Fruit fly (Drosophila melanogaster) Kc167 (cell line): Measurements from ENCODE around the gene SmD2.

Experiments
- Myc ChIP-seq: fragments of >200 bp; optimal IDR thresholded peaks from 2 replicates; lab custom pipeline; 2017; ENCODE audit warnings: missing external identifiers
- Sin3A ChIP-seq: fragments of >200 bp; optimal IDR thresholded peaks from 2 replicates; lab custom pipeline; 2018; ENCODE audit warnings: missing external identifiers
- h ChIP-seq: fragments of >200 bp; optimal IDR thresholded peaks from 3 replicates; lab custom pipeline; 2018; ENCODE audit warnings: missing external identifiers
- insv ChIP-seq: fragments of >200 bp; optimal IDR thresholded peaks from 3 replicates; lab custom pipeline; 2018; ENCODE audit warnings: missing external identifiers
- psq ChIP-seq: fragments of >200 bp; optimal IDR thresholded peaks from 2 replicates; lab custom pipeline; 2017; ENCODE audit warnings: missing external identifiers
- ttk ChIP-seq: sonication (Bioruptor generic); optimal IDR thresholded peaks from 2 replicates; lab custom pipeline; 2017; ENCODE audit warnings: missing external identifiers

Gene SmD2

dm6 chr3R:6345814-6346213 lies at the start of gene SmD2, which contains the start of gene CG18048:
SmD2 (minus strand) TSS chr3R:6345911.
CG18048 (plus strand) TSS chr3R:6346111.
- no peak for TF ChIP-seq h
- TF ChIP-seq insv (lab: Kevin White, UChicago) = no peak
- no peak for TF ChIP-seq Sin3A (lab: Kevin White, UChicago)
- TF ChIP-seq ttk (lab: Kevin White, UChicago) = no peak
- TF ChIP-seq psq (lab: Kevin White, UChicago) = no peak
- TF ChIP-seq Myc = no peak

DNA sequence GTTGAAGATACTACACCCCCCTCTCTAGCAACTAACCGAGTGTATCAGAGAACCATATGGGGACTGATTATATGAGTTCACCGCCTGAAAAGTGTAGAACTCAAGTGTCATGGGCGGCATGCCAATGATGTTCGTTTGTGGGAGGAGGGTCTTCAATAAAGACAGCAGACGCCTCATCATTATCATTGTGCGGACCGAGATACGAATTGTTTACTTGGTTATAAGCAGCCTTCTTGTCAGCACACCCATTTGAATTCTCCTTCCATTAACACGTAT lies 48.5 kb upstream of the SmD2 start:
- TF ChIP-seq insv (lab: Kevin White, UChicago) (no peak), ttk (lab: Kevin White, UChicago) (no peak), Sin3A (lab: Kevin White, UChicago) (no peak), Myc (no peak), h (no peak), psq (lab: Kevin White, UChicago) (no peak)

- TF ChIP-seq psq (lab: Kevin White, UChicago) (no peak), Sin3A (lab: Kevin White, UChicago) (no peak), ttk (lab: Kevin White, UChicago) (no peak), h (no peak), Myc (no peak), insv (lab: Kevin White, UChicago) (no peak)
These were observed 48.0 kb upstream of the SmD2 start for dm6 chr3R:6393515-6394246.

- no peak for TF ChIP-seq Myc
- no peak for TF ChIP-seq Sin3A (lab: Kevin White, UChicago)
- TF ChIP-seq h = no peak
- TF ChIP-seq psq (lab: Kevin White, UChicago) = no peak
- TF ChIP-seq ttk (lab: Kevin White, UChicago) = no peak
- TF ChIP-seq insv (lab: Kevin White, UChicago) = no peak
These were observed 42.7 kb upstream of the SmD2 start for dm6 chr3R:6388414-6388830.

dm6 chr3R:6383466-6383769 lies 37.7 kb upstream of the SmD2 start:
- TF ChIP-seq insv (lab: Kevin White, UChicago) = no peak
- no peak for TF ChIP-seq h
- no peak for TF ChIP-seq Myc
- no peak for TF ChIP-seq psq (lab: Kevin White, UChicago)
- no peak for TF ChIP-seq ttk (lab: Kevin White, UChicago)
- no peak for TF ChIP-seq Sin3A (lab: Kevin White, UChicago)

DNA sequence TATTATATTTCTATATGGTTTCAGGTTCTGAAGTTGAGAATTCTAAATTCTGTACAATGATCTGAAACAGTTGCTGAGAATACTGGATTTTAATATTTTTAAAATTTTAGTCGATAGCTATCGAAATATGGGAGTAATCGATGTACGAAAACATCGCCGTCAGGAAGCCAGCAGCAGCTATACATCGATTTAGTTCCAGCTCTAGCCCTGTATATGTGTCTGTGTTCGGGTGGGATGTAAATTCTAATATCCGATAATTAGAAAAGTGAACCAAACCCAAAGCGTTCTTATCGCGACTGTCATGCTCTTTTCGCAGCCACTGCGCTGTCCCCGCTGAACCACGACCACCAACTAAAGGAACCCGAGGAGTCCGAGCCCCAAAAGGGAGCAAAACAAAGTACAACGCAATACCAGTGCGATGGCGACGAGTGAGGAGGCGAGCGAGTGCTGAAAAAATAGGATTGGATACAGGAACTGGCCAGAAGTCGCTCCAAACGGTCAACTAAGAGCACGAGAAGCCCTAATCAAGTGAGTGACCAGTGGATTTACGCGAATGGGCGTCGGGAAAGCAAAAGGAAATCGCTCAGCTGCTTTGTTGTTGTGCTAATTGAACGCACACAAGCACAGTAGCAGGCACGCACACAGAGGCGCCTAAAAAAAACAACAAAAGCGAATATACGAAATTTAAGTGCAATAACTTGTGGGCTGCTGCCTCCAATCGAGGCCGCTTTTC lies 37.2 kb upstream of the SmD2 start, which contains the start of gene gzl:
Gene gzl, plus strand, starts transcription at position 182 of the 733 bp plus-strand sequence.
- TF ChIP-seq insv (lab: Kevin White, UChicago) (no peak), h (no peak), psq (lab: Kevin White, UChicago) (no peak), Sin3A (lab: Kevin White, UChicago) (no peak), ttk (lab: Kevin White, UChicago) (no peak), Myc (no peak)

dm6 chr3R:6381784-6382183 lies 36.1 kb upstream of the SmD2 start:
- TF ChIP-seq h (no peak), Sin3A (lab: Kevin White, UChicago) (no peak), Myc (no peak), ttk (lab: Kevin White, UChicago) (no peak), psq (lab: Kevin White, UChicago) (no peak), insv (lab: Kevin White, UChicago) (no peak)

- TF ChIP-seq insv (lab: Kevin White, UChicago) (no peak), ttk (lab: Kevin White, UChicago) (no peak), psq (lab: Kevin White, UChicago) (no peak), h (no peak), Myc (no peak), Sin3A (lab: Kevin White, UChicago) (no peak)
These were observed 34.4 kb upstream of the SmD2 start, which contains the start of the genes CG1024 and TfIIFalpha for dm6 chr3R:6380129-6380528. CG1024 (minus strand) TSS chr3R:6380328. TfIIFalpha (plus strand) TSS chr3R:6380467.

DNA sequence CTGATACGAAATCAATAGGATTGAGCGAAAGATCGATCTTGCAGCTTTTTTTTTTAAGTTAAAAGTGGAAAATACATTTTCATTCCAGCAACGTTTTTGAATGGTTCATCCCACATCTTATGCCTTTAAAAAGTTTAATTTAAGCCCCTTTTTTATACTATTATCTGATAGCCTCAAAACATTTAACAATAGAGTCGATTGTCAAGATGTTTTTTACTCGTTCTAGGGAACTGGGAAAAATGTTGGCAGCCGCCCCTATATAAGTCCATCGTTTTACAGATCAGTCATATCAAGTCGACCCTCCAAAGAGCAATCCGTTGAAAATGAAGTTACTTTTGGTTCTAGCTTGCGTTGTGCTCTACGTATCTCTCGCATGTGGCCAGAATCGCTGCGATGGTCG lies 31.8 kb upstream of the SmD2 start, which contains the start of gene CG42537:
Gene CG42537, plus strand, starts transcription at position 301 of the 400 bp plus-strand sequence.
- TF ChIP-seq Sin3A (lab: Kevin White, UChicago) = no peak
- no peak for TF ChIP-seq psq (lab: Kevin White, UChicago)
- TF ChIP-seq h = no peak
- no peak for TF ChIP-seq insv (lab: Kevin White, UChicago)
- TF ChIP-seq ttk (lab: Kevin White, UChicago) = no peak
- no peak for TF ChIP-seq Myc

DNA sequence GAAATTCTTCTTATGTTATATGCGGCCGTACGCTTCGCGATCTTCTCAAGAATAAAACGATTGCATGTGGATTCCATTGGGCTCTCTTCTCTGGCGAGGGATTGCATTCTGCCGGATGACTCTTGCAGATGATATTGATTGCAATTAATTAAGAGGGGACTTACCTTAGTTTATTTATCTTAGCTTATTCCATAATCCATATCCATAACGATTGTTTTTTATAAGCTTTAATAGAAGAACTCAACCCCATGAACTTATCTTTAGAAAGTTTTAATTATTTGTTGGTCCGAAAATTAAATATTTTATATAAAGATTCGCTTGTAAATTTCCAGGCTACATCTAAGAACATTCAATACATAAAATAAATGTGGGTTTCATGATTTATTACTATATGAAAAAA lies 30.2 kb upstream of the SmD2 start, which contains the start of gene CRAT:
Gene CRAT, minus strand, starts transcription at position 101 of the 400 bp plus-strand sequence.
- TF ChIP-seq ttk (lab: Kevin White, UChicago) = no peak
- no peak for TF ChIP-seq insv (lab: Kevin White, UChicago)
- TF ChIP-seq Sin3A (lab: Kevin White, UChicago) = no peak
- TF ChIP-seq psq (lab: Kevin White, UChicago) = no peak
- no peak for TF ChIP-seq Myc
- no peak for TF ChIP-seq h

DNA sequence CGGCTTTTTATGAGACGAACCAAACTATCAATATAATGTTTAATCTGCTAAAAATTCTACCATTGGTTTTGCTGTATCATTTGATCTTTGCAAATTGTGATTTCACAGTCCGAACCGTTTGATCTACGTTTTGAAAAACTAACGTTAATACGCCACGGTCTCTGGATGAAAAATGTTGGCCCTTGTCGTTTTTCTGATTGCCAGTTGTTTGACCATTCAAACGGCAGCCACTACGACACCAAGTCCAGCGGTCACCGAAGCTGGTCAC lies 28.5 kb upstream of the SmD2 start, which contains the start of gene CG42564:
Gene CG42564, plus strand, starts transcription at position 169 of the 268 bp plus-strand sequence.
- TF ChIP-seq h (no peak), insv (lab: Kevin White, UChicago) (no peak), ttk (lab: Kevin White, UChicago) (no peak), Myc (no peak), Sin3A (lab: Kevin White, UChicago) (no peak), psq (lab: Kevin White, UChicago) (no peak)
